Worm (Caenorhabditis elegans): Measurements from ENCODE around the gene F55H2.8.

DNA sequence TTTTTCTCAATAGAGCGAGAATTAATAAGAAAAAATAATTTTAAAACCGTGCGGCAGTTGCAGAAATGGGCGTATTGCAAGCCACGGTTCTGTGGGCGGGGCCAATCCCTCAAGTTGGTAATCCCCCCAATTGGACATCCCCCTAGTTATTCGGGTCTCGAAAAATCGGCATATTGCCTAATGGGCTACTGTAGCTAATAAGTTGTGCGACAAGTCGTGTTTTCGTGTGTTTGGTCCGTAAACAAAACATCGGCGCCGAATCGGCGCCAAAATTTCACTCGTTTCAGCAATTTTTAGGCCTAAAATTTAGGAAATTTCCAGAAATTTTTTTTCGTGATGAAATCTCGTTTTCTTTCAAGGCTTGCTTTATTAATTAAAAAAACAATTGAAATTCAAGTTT, 9.3 kb upstream of the F55H2.8 start:
- TF ChIP-seq ama-1 (optimal IDR thresholded peaks at IDR 0.05): no peak
- TF ChIP-seq ama-1 (GFP tag; optimal IDR thresholded peaks at IDR 0.05): no peak
- TF ChIP-seq ZK185.1 (tag; optimal IDR thresholded peaks at IDR 0.05; ENCODE audit: poor library complexity, severe bottlenecking): no peak
- TF ChIP-seq nhr-179 (tag; optimal IDR thresholded peaks at IDR 0.05): no peak
- no peak for TF ChIP-seq gei-17 (GFP tag; optimal IDR thresholded peaks at IDR 0.05)
- peak; percentile 79 for TF ChIP-seq ceh-100 (GFP tag; IDR thresholded peaks at IDR 0.05)

Measured in whole organism, young adult.